Fruit fly (Drosophila melanogaster) whole organism, embryonic: ENCODE results near the gene kraken.

ENCODE experiments used
- C15 ChIP-seq: fragments of 200-800 bp; sonication (Bioruptor generic); IDR thresholded peaks from 3 replicates; pipeline ENCODE4 v1.3.6; 2022; ENCODE audit warnings: missing biosample characterization, missing genetic modification characterization
- CG1024 ChIP-seq: fragments of 200-800 bp; sonication (Bioruptor generic); IDR thresholded peaks from 2 replicates; pipeline ENCODE4 v1.3.6; 2022; ENCODE audit warnings: missing biosample characterization, missing genetic modification characterization
- CG12769 ChIP-seq: fragments of 200-800 bp; sonication (Bioruptor generic); optimal IDR thresholded peaks from 2 replicates; lab custom pipeline; 2019; ENCODE audit warnings: missing biosample characterization, mild to moderate bottlenecking, missing genetic modification characterization, moderate library complexity
- CG12942 ChIP-seq: fragments of 200-800 bp; sonication (Bioruptor generic); optimal IDR thresholded peaks from 3 replicates; lab custom pipeline; 2016; ENCODE audit warnings: missing biosample characterization, missing genetic modification characterization
- CG15514 ChIP-seq: fragments of 200-800 bp; sonication (Bioruptor generic); optimal IDR thresholded peaks from 3 replicates; lab custom pipeline; 2017; ENCODE audit warnings: missing biosample characterization, missing genetic modification characterization, mild to moderate bottlenecking, moderate library complexity, missing genetic modification reagents
- CG17385 ChIP-seq: fragments of 200-800 bp; sonication (Bioruptor generic); optimal IDR thresholded peaks from 3 replicates; lab custom pipeline; 2018; ENCODE audit warnings: missing biosample characterization, mild to moderate bottlenecking, missing genetic modification characterization
- CG18599 ChIP-seq: fragments of 200-800 bp; sonication (Bioruptor generic); optimal IDR thresholded peaks from 3 replicates; lab custom pipeline; 2017; ENCODE audit warnings: missing biosample characterization, missing genetic modification characterization, mild to moderate bottlenecking, moderate library complexity, missing genetic modification reagents
- CG18619 ChIP-seq: fragments of 200-800 bp; sonication (Bioruptor generic); optimal IDR thresholded peaks from 3 replicates; lab custom pipeline; 2017; ENCODE audit warnings: missing biosample characterization, mild to moderate bottlenecking, missing genetic modification characterization
- CG2678 ChIP-seq: fragments of 200-800 bp; sonication (Bioruptor generic); optimal IDR thresholded peaks from 3 replicates; lab custom pipeline; 2019; ENCODE audit warnings: missing biosample characterization, mild to moderate bottlenecking, missing genetic modification characterization, moderate library complexity
- CG31224 ChIP-seq: fragments of 200-800 bp; sonication (Bioruptor generic); IDR thresholded peaks from 2 replicates; pipeline ENCODE4 v1.3.6; 2022; ENCODE audit warnings: missing biosample characterization, missing genetic modification characterization
- CG31388 ChIP-seq: fragments of 200-800 bp; sonication (Bioruptor generic); optimal IDR thresholded peaks from 2 replicates; lab custom pipeline; 2016; ENCODE audit warnings: missing biosample characterization, missing genetic modification characterization
- CG32767 ChIP-seq: fragments of 200-800 bp; sonication (Bioruptor generic); IDR thresholded peaks from 2 replicates; pipeline ENCODE4 v1.3.6; 2022; ENCODE audit warnings: missing biosample characterization, missing genetic modification characterization
- CG3407 ChIP-seq: fragments of 200-800 bp; sonication (Bioruptor generic); optimal IDR thresholded peaks from 2 replicates; lab custom pipeline; 2018; ENCODE audit warnings: missing biosample characterization, mild to moderate bottlenecking, missing genetic modification characterization
- CG3995 ChIP-seq: fragments of 200-800 bp; sonication (Bioruptor generic); optimal IDR thresholded peaks from 3 replicates; lab custom pipeline; 2016; ENCODE audit warnings: missing biosample characterization, missing genetic modification characterization
- CG6272 ChIP-seq: fragments of 200-800 bp; sonication (Bioruptor generic); IDR thresholded peaks from 2 replicates; pipeline ENCODE4 v1.3.6; 2022; ENCODE audit warnings: missing biosample characterization, missing genetic modification characterization
- CG7839 ChIP-seq: fragments of 200-800 bp; sonication (Bioruptor generic); optimal IDR thresholded peaks from 3 replicates; lab custom pipeline; 2018; ENCODE audit warnings: missing biosample characterization, mild to moderate bottlenecking, missing genetic modification characterization, moderate library complexity
- CG7987 ChIP-seq: fragments of 200-800 bp; sonication (Bioruptor generic); optimal IDR thresholded peaks from 2 replicates; lab custom pipeline; 2018; ENCODE audit warnings: missing biosample characterization, mild to moderate bottlenecking, missing genetic modification characterization, moderate library complexity
- CG8388 ChIP-seq: fragments of 200-800 bp; sonication (Bioruptor generic); optimal IDR thresholded peaks from 2 replicates; lab custom pipeline; 2019; ENCODE audit warnings: missing biosample characterization, mild to moderate bottlenecking, missing genetic modification characterization, moderate library complexity
- CG8944 ChIP-seq: fragments of 200-800 bp; sonication (Bioruptor generic); optimal IDR thresholded peaks from 3 replicates; lab custom pipeline; 2016; ENCODE audit warnings: missing biosample characterization, missing genetic modification characterization
- E2f2 ChIP-seq: fragments of 200-800 bp; sonication (Bioruptor generic); IDR thresholded peaks from 2 replicates; pipeline ENCODE4 v1.3.6; 2022; ENCODE audit warnings: missing biosample characterization, missing genetic modification characterization
- Hr78 ChIP-seq, 2 experiments: fragments of 200-800 bp in 1 of 2; fragments of >200 bp in 1 of 2; sonication (Bioruptor generic) in 1 of 2; optimal IDR thresholded peaks; 2 replicates each; lab custom pipeline; 2017 to 2019; ENCODE audit warnings: missing biosample characterization in 2 of 2, missing genetic modification characterization in 2 of 2, mild to moderate bottlenecking in 1 of 2, moderate library complexity in 1 of 2
- MESR4 ChIP-seq: fragments of 200-800 bp; sonication (Bioruptor generic); optimal IDR thresholded peaks from 2 replicates; lab custom pipeline; 2018; ENCODE audit warnings: missing biosample characterization, mild to moderate bottlenecking, missing genetic modification characterization, moderate library complexity
- NK7.1 ChIP-seq: fragments of 200-800 bp; sonication (Bioruptor generic); optimal IDR thresholded peaks from 3 replicates; lab custom pipeline; 2016; ENCODE audit warnings: missing biosample characterization, missing genetic modification characterization
- Oli ChIP-seq: fragments of 200-800 bp; sonication (Bioruptor generic); optimal IDR thresholded peaks from 2 replicates; lab custom pipeline; 2018; ENCODE audit warnings: missing biosample characterization, mild to moderate bottlenecking, missing genetic modification characterization, moderate library complexity
- Six4 ChIP-seq: fragments of 200-800 bp; sonication (Bioruptor generic); optimal IDR thresholded peaks from 2 replicates; lab custom pipeline; 2016; ENCODE audit warnings: missing biosample characterization, missing genetic modification characterization
- chif ChIP-seq, 2 experiments: fragments of 200-800 bp; sonication (Bioruptor generic); optimal IDR thresholded peaks; 3 replicates each; lab custom pipeline; 2016; ENCODE audit warnings: missing biosample characterization in 2 of 2, missing genetic modification characterization in 2 of 2
- chinmo ChIP-seq: fragments of 200-800 bp; sonication (Bioruptor generic); IDR thresholded peaks from 4 replicates; pipeline ENCODE4 v1.3.6; 2022; ENCODE audit warnings: missing biosample characterization, missing genetic modification characterization; ENCODE audit not compliant: partially characterized antibody
- chm ChIP-seq: fragments of 200-800 bp; sonication (Bioruptor generic); IDR thresholded peaks from 2 replicates; pipeline ENCODE4 v1.3.6; 2022; ENCODE audit warnings: missing biosample characterization, missing genetic modification characterization
- danr ChIP-seq: fragments of 200-800 bp; sonication (Bioruptor generic); IDR thresholded peaks from 2 replicates; pipeline ENCODE4 v1.3.6; 2022; ENCODE audit warnings: missing biosample characterization, missing genetic modification characterization
- fd3F ChIP-seq: fragments of 200-800 bp; sonication (Bioruptor generic); optimal IDR thresholded peaks from 2 replicates; lab custom pipeline; 2018; ENCODE audit warnings: missing biosample characterization, mild to moderate bottlenecking, missing genetic modification characterization, moderate library complexity
- gem ChIP-seq: fragments of 200-800 bp; sonication (Bioruptor generic); optimal IDR thresholded peaks from 2 replicates; lab custom pipeline; 2019; ENCODE audit warnings: missing biosample characterization, mild to moderate bottlenecking, missing genetic modification characterization, moderate library complexity
- grau ChIP-seq: fragments of 200-800 bp; optimal IDR thresholded peaks from 3 replicates; lab custom pipeline; 2019; ENCODE audit warnings: missing biosample characterization, mild to moderate bottlenecking, missing genetic modification characterization, moderate library complexity
- gsb-n ChIP-seq: fragments of 200-800 bp; sonication (Bioruptor generic); optimal IDR thresholded peaks from 3 replicates; lab custom pipeline; 2018; ENCODE audit warnings: missing biosample characterization, mild to moderate bottlenecking, missing genetic modification characterization
- her ChIP-seq: fragments of 200-800 bp; sonication (Bioruptor generic); optimal IDR thresholded peaks from 2 replicates; lab custom pipeline; 2016; ENCODE audit warnings: missing biosample characterization, missing genetic modification characterization
- ken ChIP-seq: fragments of 200-800 bp; sonication (Bioruptor generic); IDR thresholded peaks from 3 replicates; pipeline ENCODE4 v1.3.6; 2022; ENCODE audit warnings: missing biosample characterization, missing genetic modification characterization
- lbe ChIP-seq: fragments of 200-800 bp; sonication (Bioruptor generic); optimal IDR thresholded peaks from 2 replicates; lab custom pipeline; 2016; ENCODE audit warnings: missing biosample characterization, mild to moderate bottlenecking, missing genetic modification characterization
- mam ChIP-seq: fragments of 200-800 bp; sonication (Bioruptor generic); optimal IDR thresholded peaks from 3 replicates; lab custom pipeline; 2016; ENCODE audit warnings: missing biosample characterization, missing genetic modification characterization
- nmo ChIP-seq: fragments of 200-800 bp; sonication (Bioruptor generic); optimal IDR thresholded peaks from 2 replicates; lab custom pipeline; 2018; ENCODE audit warnings: missing biosample characterization, mild to moderate bottlenecking, missing genetic modification characterization, moderate library complexity
- pita ChIP-seq: fragments of 200-800 bp; sonication (Bioruptor generic); optimal IDR thresholded peaks from 2 replicates; lab custom pipeline; 2017; ENCODE audit warnings: missing biosample characterization, mild to moderate bottlenecking, missing genetic modification characterization
- pnt ChIP-seq: fragments of 200-800 bp; sonication (Bioruptor generic); optimal IDR thresholded peaks from 3 replicates; lab custom pipeline; 2016; ENCODE audit warnings: missing biosample characterization, missing genetic modification characterization
- prd ChIP-seq, 3 experiments: fragments of >200 bp in 2 of 3; fragments of 200-800 bp in 1 of 3; sonication (Bioruptor generic) in 1 of 3; optimal IDR thresholded peaks in 2 of 3; IDR thresholded peaks in 1 of 3; 2 replicates in 2 of 3; 3 replicates in 1 of 3; pipeline versions ENCODE4 v1.3.6 to Lab custom; 2017 to 2022; ENCODE audit warnings: missing biosample characterization in 1 of 3, missing genetic modification characterization in 1 of 3
- sisA ChIP-seq: fragments of 200-800 bp; sonication (Bioruptor generic); IDR thresholded peaks from 2 replicates; pipeline ENCODE4 v1.3.6; 2022; ENCODE audit warnings: missing biosample characterization, missing genetic modification characterization
- so ChIP-seq: fragments of 200-800 bp; sonication (Bioruptor generic); IDR thresholded peaks from 3 replicates; pipeline ENCODE4 v1.3.6; 2022; ENCODE audit warnings: missing biosample characterization, missing genetic modification characterization
- sqz ChIP-seq: fragments of 200-800 bp; sonication (Bioruptor generic); optimal IDR thresholded peaks from 3 replicates; lab custom pipeline; 2018; ENCODE audit warnings: missing biosample characterization, mild to moderate bottlenecking, missing genetic modification characterization
- ssp ChIP-seq: fragments of 200-800 bp; sonication (Bioruptor generic); IDR thresholded peaks from 2 replicates; pipeline ENCODE4 v1.3.6; 2022; ENCODE audit warnings: missing biosample characterization, missing genetic modification characterization
- sug ChIP-seq: fragments of 200-800 bp; optimal IDR thresholded peaks from 2 replicates; lab custom pipeline; 2019; ENCODE audit warnings: missing biosample characterization, mild to moderate bottlenecking, missing genetic modification characterization, moderate library complexity
- vvl ChIP-seq: fragments of 200-800 bp; sonication (Bioruptor generic); IDR thresholded peaks from 2 replicates; pipeline ENCODE4 v1.3.6; 2022; ENCODE audit warnings: missing biosample characterization, missing genetic modification characterization
- wor ChIP-seq: fragments of 200-800 bp; sonication (Bioruptor generic); IDR thresholded peaks from 2 replicates; pipeline ENCODE4 v1.3.6; 2022; ENCODE audit warnings: missing biosample characterization, missing genetic modification characterization

The kraken gene

DNA sequence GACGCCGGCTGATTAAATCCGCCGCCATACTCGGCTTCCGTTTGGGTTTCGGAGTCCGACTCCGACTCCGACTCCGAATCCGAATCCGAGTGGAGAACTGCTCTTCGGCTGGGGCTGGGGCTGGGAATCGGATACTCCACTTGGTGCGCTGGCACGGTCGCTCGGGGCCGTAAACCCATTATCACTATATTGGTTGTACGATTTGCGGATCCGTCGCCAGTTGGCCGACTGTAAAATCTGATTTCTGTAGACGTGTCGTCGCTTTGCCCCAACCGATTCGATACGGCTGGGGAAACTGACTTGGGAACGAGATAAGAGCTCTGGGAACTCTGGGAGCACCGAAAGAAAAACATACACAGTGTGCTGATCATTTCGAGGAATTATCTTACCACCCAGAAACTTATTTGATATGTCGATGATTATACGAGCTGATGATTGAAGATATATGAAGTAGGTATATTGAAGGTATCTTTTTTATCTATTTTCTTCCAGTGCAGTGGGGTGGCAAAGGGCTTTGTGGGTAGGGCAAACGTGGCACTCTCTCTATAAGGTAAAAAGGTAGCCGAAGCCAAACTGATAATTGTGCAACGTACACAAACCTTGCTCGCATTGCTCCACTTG lies 5.4 kb downstream of the kraken start (continued):
- peak; percentile 45 for TF ChIP-seq grau (tag; lab: Kevin White, UChicago)
- TF ChIP-seq CG12942 (GFP tag; lab: Kevin White, UChicago) = no peak
- peak; percentile 48 for TF ChIP-seq Oli (tag; lab: Kevin White, UChicago)
- TF ChIP-seq pita (GFP tag; lab: Kevin White, UChicago) = no peak
- TF ChIP-seq nmo = peak; percentile 32
- no peak for TF ChIP-seq chm (GFP tag; lab: Robert Waterston, UW)
- 0 out of 2 replicates have a peak, but pooled peaks have one; percentile 12 for TF ChIP-seq ssp (GFP tag; lab: Robert Waterston, UW)
- TF ChIP-seq chif (GFP tag; optimal IDR thresholded peaks at IDR 0.05; lab: Kevin White, UChicago) = peak; percentile 52 to 58
- no peak for TF ChIP-seq CG31388 (GFP tag; lab: Kevin White, UChicago)
- peak; percentile 46; the same call in 1 of the 2 replicates for TF ChIP-seq CG32767 (GFP tag; lab: Robert Waterston, UW)
- TF ChIP-seq CG7839 (tag; lab: Kevin White, UChicago) = peak; percentile 66
- peak; percentile 82 for TF ChIP-seq sug (tag; lab: Kevin White, UChicago)
- TF ChIP-seq CG17385 (GFP tag; lab: Kevin White, UChicago) = peak; percentile 72
- peak in 1 of 2 experiments; percentile 92 for TF ChIP-seq Hr78 (GFP tag; optimal IDR thresholded peaks at IDR 0.05; lab: Kevin White, UChicago)
- TF ChIP-seq sqz (GFP tag; lab: Kevin White, UChicago) = peak; percentile 7
- peak; percentile 53; the same call in 1 of the 3 replicates for TF ChIP-seq ken (GFP tag; lab: Robert Waterston, UW)
- peak; percentile 39 for TF ChIP-seq danr
- no peak for TF ChIP-seq C15 (GFP tag; lab: Robert Waterston, UW)
- TF ChIP-seq mam (GFP tag; lab: Kevin White, UChicago) = peak; percentile 57
- peak; percentile 47; the same call in 1 of the 2 replicates for TF ChIP-seq E2f2 (GFP tag; lab: Robert Waterston, UW)
- no peak for TF ChIP-seq lbe (GFP tag; lab: Kevin White, UChicago)
- TF ChIP-seq CG18619 (GFP tag; lab: Kevin White, UChicago) = peak; percentile 8
- TF ChIP-seq CG3995 (GFP tag; lab: Kevin White, UChicago) = no peak
- no peak for TF ChIP-seq fd3F
- 0 out of 3 replicates have a peak, but pooled peaks have one; percentile 50 for TF ChIP-seq so (GFP tag; lab: Robert Waterston, UW)
- TF ChIP-seq CG3407 (GFP tag; lab: Kevin White, UChicago) = peak; percentile 48
- no peak for TF ChIP-seq prd (optimal IDR thresholded peaks at IDR 0.05; lab: Kevin White, UChicago)
- peak; percentile 60; the same call in 2 of the 3 replicates for TF ChIP-seq prd (GFP tag; IDR thresholded peaks at IDR 0.05; lab: Robert Waterston, UW)
- TF ChIP-seq CG31224 (GFP tag; lab: Robert Waterston, UW) = peak; percentile 36; the same call in 1 of the 2 replicates
- no peak for TF ChIP-seq CG7987
- peak; percentile 33 for TF ChIP-seq CG8388 (GFP tag; lab: Kevin White, UChicago)
- 0 out of 4 replicates have a peak, but pooled peaks have one; percentile 53 for TF ChIP-seq chinmo (GFP tag; lab: Robert Waterston, UW)
- no peak for TF ChIP-seq wor (GFP tag; lab: Robert Waterston, UW)
- TF ChIP-seq CG2678 (tag; lab: Kevin White, UChicago) = peak; percentile 55
- TF ChIP-seq CG8944 = peak; percentile 37
- TF ChIP-seq CG15514 (GFP tag; lab: Kevin White, UChicago) = peak; percentile 13
- peak; percentile 42 for TF ChIP-seq CG18599 (GFP tag; lab: Kevin White, UChicago)
- TF ChIP-seq CG1024 (GFP tag; lab: Robert Waterston, UW) = 0 out of 2 replicates have a peak, but pooled peaks have one; percentile 23
- peak; percentile 85 for TF ChIP-seq CG12769 (tag; lab: Kevin White, UChicago)
- TF ChIP-seq Six4 = peak; percentile 55
- no peak for TF ChIP-seq MESR4
- peak; percentile 8 for TF ChIP-seq NK7.1 (GFP tag; lab: Kevin White, UChicago)
- TF ChIP-seq gsb-n (tag; lab: Kevin White, UChicago) = peak; percentile 38
- peak; percentile 76 for TF ChIP-seq gem (tag; lab: Kevin White, UChicago)
- TF ChIP-seq CG6272 (GFP tag; lab: Robert Waterston, UW) = 0 out of 2 replicates have a peak, but pooled peaks have one; percentile 23
- peak; percentile 76 for TF ChIP-seq sisA (GFP tag; lab: Robert Waterston, UW)
- TF ChIP-seq pnt = peak; percentile 55
- TF ChIP-seq her (GFP tag; lab: Kevin White, UChicago) = peak; percentile 33
- peak; percentile 77 for TF ChIP-seq vvl
